Worm (Caenorhabditis elegans) whole organism, L2 larva: ENCODE results near the gene spp-13.

ENCODE experiments used
- aly-2 ChIP-seq: fragments of 150-350 bp; optimal IDR thresholded peaks from 2 replicates; lab custom pipeline; 2014; ENCODE audit warnings: missing biosample characterization, missing genetic modification characterization
- ama-1 ChIP-seq: fragments of 150-350 bp; optimal IDR thresholded peaks from 2 replicates; lab custom pipeline; 2018; ENCODE audit warnings: inconsistent platforms
- crh-2 ChIP-seq: sonication (generic microtip); optimal IDR thresholded peaks from 2 replicates; lab custom pipeline; 2017; ENCODE audit warnings: missing biosample characterization, missing genetic modification characterization
- nhr-12 ChIP-seq: fragments of 150-350 bp; optimal IDR thresholded peaks from 2 replicates; lab custom pipeline; 2014; ENCODE audit warnings: missing biosample characterization, missing genetic modification characterization
- nhr-23 ChIP-seq: fragments of 150-350 bp; optimal IDR thresholded peaks from 2 replicates; lab custom pipeline; 2014; ENCODE audit warnings: missing biosample characterization, missing genetic modification reagents, missing genetic modification characterization
- nhr-237 ChIP-seq: fragments of 150-350 bp; optimal IDR thresholded peaks from 2 replicates; lab custom pipeline; 2014; ENCODE audit warnings: missing biosample characterization, missing genetic modification characterization
- snpc-4 ChIP-seq: fragments of 150-350 bp; optimal IDR thresholded peaks from 2 replicates; lab custom pipeline; 2014; ENCODE audit warnings: missing biosample characterization, missing genetic modification characterization
- unc-39 ChIP-seq: fragments of 150-350 bp; optimal IDR thresholded peaks from 2 replicates; lab custom pipeline; 2014; ENCODE audit warnings: missing biosample characterization, missing genetic modification characterization
- unc-55 ChIP-seq: fragments of 150-350 bp; sonication (generic microtip); optimal IDR thresholded peaks from 3 replicates; lab custom pipeline; 2014; ENCODE audit warnings: missing biosample characterization, missing genetic modification reagents, missing genetic modification characterization
- unc-62 ChIP-seq: fragments of 150-350 bp; optimal IDR thresholded peaks from 2 replicates; lab custom pipeline; 2014; ENCODE audit warnings: missing biosample characterization, missing genetic modification reagents, missing genetic modification characterization
- ztf-11 ChIP-seq: sonication (generic microtip); optimal IDR thresholded peaks from 2 replicates; lab custom pipeline; 2017; ENCODE audit warnings: missing biosample characterization, missing genetic modification characterization

DNA sequence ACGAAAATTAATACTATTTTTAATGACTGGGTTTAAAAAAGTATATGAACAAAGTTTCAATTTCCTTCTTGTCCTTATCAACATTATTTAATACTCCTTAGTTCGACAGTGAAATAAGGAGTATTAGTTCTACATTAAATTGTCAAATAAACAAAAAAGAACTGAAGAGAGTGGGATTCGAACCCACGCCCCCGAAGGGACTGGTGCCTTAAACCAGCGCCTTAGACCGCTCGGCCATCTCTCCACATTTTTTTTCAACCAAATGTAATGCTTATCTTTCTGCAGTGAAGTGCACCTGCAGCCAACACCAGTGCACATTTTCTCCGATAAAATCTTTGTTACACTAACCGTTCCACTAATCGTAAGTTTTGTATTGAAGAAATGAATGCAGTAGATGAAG is 928 bp upstream of the spp-13 start:
- TF ChIP-seq nhr-23: no peak
- TF ChIP-seq unc-62 (GFP tag; lab: Kevin White, UChicago): no peak
- TF ChIP-seq ztf-11 (tag; lab: Kevin White, UChicago): no peak
- no peak for TF ChIP-seq unc-39
- no peak for TF ChIP-seq nhr-237 (tag; lab: Kevin White, UChicago)
- TF ChIP-seq ama-1 (lab: Kevin White, UChicago): no peak
- no peak for TF ChIP-seq aly-2
- TF ChIP-seq nhr-12 (tag; lab: Kevin White, UChicago): no peak
- no peak for TF ChIP-seq snpc-4
- TF ChIP-seq crh-2 (tag; lab: Kevin White, UChicago): no peak
- no peak for TF ChIP-seq unc-55
